Worm (Caenorhabditis elegans) whole organism, L4 larva: ENCODE results near the gene srx-58.

ENCODE experiments used
- F37D6.2 ChIP-seq: sonication (generic microtip); optimal IDR thresholded peaks from 2 replicates; lab custom pipeline; 2016; ENCODE audit warnings: mild to moderate bottlenecking, missing genetic modification characterization, missing compliant biosample characterization
- aha-1 ChIP-seq: fragments of 150-350 bp; peaks from one replicate; lab custom pipeline; 2014; ENCODE audit warnings: missing biosample characterization, missing genetic modification characterization
- fos-1 ChIP-seq: fragments of 150-350 bp; optimal IDR thresholded peaks from 2 replicates; lab custom pipeline; 2014; ENCODE audit warnings: missing biosample characterization, missing genetic modification characterization
- nhr-111 ChIP-seq: fragments of 200-800 bp; sonication (Bioruptor generic); optimal IDR thresholded peaks from 2 replicates; lab custom pipeline; 2018; ENCODE audit warnings: mild to moderate bottlenecking, missing genetic modification characterization, missing compliant biosample characterization
- nhr-77 ChIP-seq: fragments of 150-350 bp; optimal IDR thresholded peaks from 2 replicates; lab custom pipeline; 2014; ENCODE audit warnings: missing biosample characterization, missing genetic modification characterization
- zag-1 ChIP-seq: fragments of 150-350 bp; optimal IDR thresholded peaks from 2 replicates; lab custom pipeline; 2014; ENCODE audit warnings: missing biosample characterization, missing genetic modification characterization

DNA sequence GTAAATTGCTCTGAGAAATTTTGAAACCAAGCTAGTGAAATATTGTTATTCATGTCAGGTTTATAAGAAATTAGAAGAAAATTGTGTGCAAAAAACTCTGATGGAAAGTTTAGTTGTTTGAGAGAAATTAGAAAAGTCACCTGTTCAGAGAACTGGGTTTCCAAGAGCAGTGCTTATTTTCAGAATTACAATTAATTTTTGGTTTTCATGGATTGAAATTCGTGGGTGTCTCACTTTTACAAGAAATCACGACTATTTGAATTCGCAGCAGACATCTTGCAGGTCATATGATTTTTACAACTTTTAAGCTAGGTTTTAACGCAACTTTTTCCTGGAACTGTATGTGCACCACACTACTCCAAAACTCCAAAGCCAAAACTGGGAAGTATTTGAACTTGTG lies 43.5 kb upstream of the srx-58 start, which contains the start of gene srz-10:
- TF ChIP-seq aha-1 (tag; lab: Kevin White, UChicago) (no peak), F37D6.2 (no peak), fos-1 (tag; lab: Kevin White, UChicago) (no peak), zag-1 (no peak), nhr-111 (GFP tag; lab: Kevin White, UChicago) (no peak), nhr-77 (tag; lab: Kevin White, UChicago) (no peak)
